Fruit fly (Drosophila melanogaster) S2 (cell line): Measurements from ENCODE around the gene sxe2.

Experiments used
- CG8478 ChIP-seq: fragments of >200 bp; optimal IDR thresholded peaks from 2 replicates; lab custom pipeline; 2018
- CTCF ChIP-seq, 2 experiments: fragments of >200 bp; optimal IDR thresholded peaks; 2 replicates each; lab custom pipeline; 2018

dm6 chr3R:16094918-16095317 is 11.2 kb downstream of the sxe2 start:
- TF ChIP-seq CTCF (optimal IDR thresholded peaks at IDR 0.05; lab: Kevin White, UChicago) (no peak), CG8478 (lab: Kevin White, UChicago) (no peak)
